Fruit fly (Drosophila melanogaster): ENCODE results near the gene CG4456.

DNA sequence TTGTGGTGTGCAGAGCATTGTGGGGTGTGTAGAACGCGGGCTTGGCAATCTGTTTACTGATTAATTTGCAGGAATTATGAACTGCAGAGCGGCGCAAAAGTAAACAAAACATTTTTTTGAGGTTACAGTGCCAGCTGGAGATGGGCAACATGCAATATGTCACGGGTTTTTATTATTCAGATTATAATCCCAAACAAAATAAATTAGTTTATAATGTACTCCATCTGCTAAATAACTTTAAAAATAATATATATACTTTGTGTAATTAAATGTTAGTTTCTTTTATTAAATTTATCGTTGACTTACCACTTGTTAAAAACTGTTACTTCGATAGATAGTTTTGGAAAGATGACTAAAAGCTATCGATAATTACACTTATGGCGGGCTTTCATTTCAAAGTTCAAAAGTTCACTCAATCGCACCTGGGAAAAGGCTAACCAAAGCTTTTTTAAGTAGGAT, 1.6 kb upstream of the CG4456 start, which contains the start of gene Fdx1:
- TF ChIP-seq CG8478 (optimal IDR thresholded peaks at IDR 0.05) (no peak), Dll (optimal IDR thresholded peaks at IDR 0.05) (no peak), EcR (GFP tag; optimal IDR thresholded peaks at IDR 0.05) (no peak), psq (optimal IDR thresholded peaks at IDR 0.05) (no peak)

Data from whole organism.